Worm (Caenorhabditis elegans) whole organism, mixed stage, embryonic: ENCODE results near the gene chil-4.

ENCODE experiments used
- elt-1 ChIP-seq: sonication (generic microtip); optimal IDR thresholded peaks from 2 replicates; lab custom pipeline; 2017; ENCODE audit warnings: missing genetic modification characterization, mild to moderate bottlenecking, missing compliant biosample characterization, antibody characterized with exemption, moderate library complexity, borderline replicate concordance; ENCODE audit not compliant: insufficient read depth
- elt-3 ChIP-seq: fragments of 150-350 bp; optimal IDR thresholded peaks from 2 replicates; lab custom pipeline; 2014; ENCODE audit warnings: missing biosample characterization, missing genetic modification characterization
- lsy-2 ChIP-seq: fragments of 150-350 bp; optimal IDR thresholded peaks from 2 replicates; lab custom pipeline; 2014; ENCODE audit warnings: missing biosample characterization, missing genetic modification characterization
- mab-5 ChIP-seq: fragments of 150-350 bp; optimal IDR thresholded peaks from 2 replicates; lab custom pipeline; 2014; ENCODE audit warnings: missing biosample characterization, missing genetic modification characterization
- nhr-76 ChIP-seq: sonication (generic microtip); optimal IDR thresholded peaks from 2 replicates; lab custom pipeline; 2017; ENCODE audit warnings: missing biosample characterization, missing genetic modification characterization
- pha-4 ChIP-seq: fragments of 150-350 bp; optimal IDR thresholded peaks from 2 replicates; lab custom pipeline; 2018; ENCODE audit warnings: missing biosample characterization, missing genetic modification reagents, missing genetic modification characterization
- snpc-4 ChIP-seq: fragments of 150-350 bp; optimal IDR thresholded peaks from 2 replicates; lab custom pipeline; 2014; ENCODE audit warnings: missing biosample characterization, missing genetic modification characterization
- unc-120 ChIP-seq: sonication (generic microtip); optimal IDR thresholded peaks from 2 replicates; lab custom pipeline; 2017; ENCODE audit warnings: missing genetic modification characterization, missing compliant biosample characterization; ENCODE audit not compliant: poor library complexity, severe bottlenecking
- unc-39 ChIP-seq: fragments of 150-350 bp; optimal IDR thresholded peaks from 2 replicates; lab custom pipeline; 2014; ENCODE audit warnings: missing biosample characterization, missing genetic modification characterization

DNA sequence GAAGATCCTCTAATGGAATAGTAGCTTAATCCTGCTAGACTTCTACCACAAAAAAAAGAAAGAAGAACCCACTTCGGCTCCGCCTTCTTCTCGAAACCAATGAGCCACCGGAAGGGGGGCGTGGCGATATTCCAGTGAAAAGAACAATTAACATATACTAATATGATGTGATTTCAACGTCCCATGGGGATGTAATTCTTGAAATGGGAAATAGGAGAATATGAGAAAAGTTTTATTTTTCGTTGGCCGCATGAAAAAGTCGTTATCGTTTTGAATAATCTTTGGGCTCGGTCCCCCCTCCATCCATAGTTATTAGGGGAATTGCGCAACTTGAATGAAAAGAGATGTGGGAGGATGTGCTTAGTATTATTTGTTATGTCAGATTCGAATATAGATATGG lies 44.8 kb upstream of the chil-4 start, which contains the start of gene unc-4:
- TF ChIP-seq pha-4 (tag; lab: Kevin White, UChicago) (no peak), unc-120 (tag; lab: Kevin White, UChicago) (no peak), mab-5 (tag; lab: Kevin White, UChicago) (no peak), elt-1 (tag; lab: Kevin White, UChicago) (no peak), elt-3 (tag; lab: Kevin White, UChicago) (no peak), nhr-76 (tag; lab: Kevin White, UChicago) (no peak), lsy-2 (tag; lab: Kevin White, UChicago) (no peak), unc-39 (tag; lab: Kevin White, UChicago) (no peak), snpc-4 (no peak)
